Worm (Caenorhabditis elegans) whole organism, young adult: ENCODE data around the gene mdf-2.

ENCODE experiments used
- B0019.2 ChIP-seq: fragments of 200-800 bp; sonication (Bioruptor generic); conservative IDR thresholded peaks from 2 replicates; pipeline ENCODE4 v1.3.6; 2022; ENCODE audit warnings: missing genetic modification reagents, missing genetic modification characterization, missing compliant biosample characterization
- B0261.1 ChIP-seq: sonication (generic microtip); optimal IDR thresholded peaks from 2 replicates; lab custom pipeline; 2016; ENCODE audit warnings: mild to moderate bottlenecking, missing genetic modification characterization, moderate library complexity, missing compliant biosample characterization
- D2030.7 ChIP-seq: fragments of 200-800 bp; sonication (Bioruptor generic); IDR thresholded peaks from 2 replicates; pipeline ENCODE4 v1.3.6; 2022; ENCODE audit warnings: missing genetic modification reagents, missing genetic modification characterization, missing compliant biosample characterization
- F23B12.7 ChIP-seq: sonication (generic microtip); optimal IDR thresholded peaks from 2 replicates; lab custom pipeline; 2017; ENCODE audit warnings: missing genetic modification characterization, mild to moderate bottlenecking, missing compliant biosample characterization, antibody characterized with exemption, moderate library complexity; ENCODE audit not compliant: insufficient read depth
- F49E8.2 ChIP-seq: sonication (generic microtip); optimal IDR thresholded peaks from 3 replicates; lab custom pipeline; 2017; ENCODE audit warnings: missing genetic modification characterization, mild to moderate bottlenecking, missing compliant biosample characterization, antibody characterized with exemption, moderate library complexity; ENCODE audit not compliant: insufficient read depth
- F52B5.7 ChIP-seq: sonication (generic microtip); optimal IDR thresholded peaks from 2 replicates; lab custom pipeline; 2016; ENCODE audit warnings: mild to moderate bottlenecking, missing genetic modification characterization, missing compliant biosample characterization
- T07F8.4 ChIP-seq: sonication (generic microtip); optimal IDR thresholded peaks from 2 replicates; lab custom pipeline; 2016; ENCODE audit warnings: mild to moderate bottlenecking, missing genetic modification characterization, moderate library complexity, missing compliant biosample characterization
- T26A5.8 ChIP-seq: sonication (generic microtip); optimal IDR thresholded peaks from 2 replicates; lab custom pipeline; 2016; ENCODE audit warnings: missing genetic modification characterization, missing compliant biosample characterization
- Y79H2A.3 ChIP-seq: fragments of 200-800 bp; sonication (Bioruptor generic); conservative IDR thresholded peaks from 2 replicates; pipeline ENCODE4 v1.3.6; 2022; ENCODE audit warnings: missing genetic modification reagents, missing genetic modification characterization, missing compliant biosample characterization
- ama-1 ChIP-seq, 3 experiments: fragments of 150-350 bp in 1 of 3; sonication (generic microtip) in 2 of 3; optimal IDR thresholded peaks; 2 replicates each; lab custom pipeline; 2014 to 2018; ENCODE audit warnings: missing biosample characterization in 2 of 3, missing genetic modification characterization in 2 of 3, missing genetic modification reagents in 2 of 3
- attf-5 ChIP-seq: fragments of 200-800 bp; sonication (Bioruptor generic); optimal IDR thresholded peaks from 2 replicates; lab custom pipeline; 2018; ENCODE audit warnings: mild to moderate bottlenecking, missing genetic modification characterization, missing compliant biosample characterization
- ccch-3 ChIP-seq: fragments of 200-800 bp; sonication (Bioruptor generic); optimal IDR thresholded peaks from 2 replicates; lab custom pipeline; 2018; ENCODE audit warnings: mild to moderate bottlenecking, missing genetic modification characterization, missing compliant biosample characterization
- cebp-2 ChIP-seq: fragments of 200-800 bp; sonication (Bioruptor generic); IDR thresholded peaks from 2 replicates; pipeline ENCODE4 v1.3.6; 2022; ENCODE audit warnings: missing genetic modification characterization, missing compliant biosample characterization
- ceh-100 ChIP-seq: fragments of 200-800 bp; sonication (Bioruptor generic); IDR thresholded peaks from 2 replicates; pipeline ENCODE4 v1.3.6; 2022; ENCODE audit warnings: missing genetic modification reagents, missing genetic modification characterization, missing compliant biosample characterization
- ceh-27 ChIP-seq: fragments of 200-800 bp; sonication (Bioruptor generic); optimal IDR thresholded peaks from 2 replicates; lab custom pipeline; 2018; ENCODE audit warnings: mild to moderate bottlenecking, missing genetic modification characterization, moderate library complexity, missing compliant biosample characterization
- ceh-40 ChIP-seq: fragments of 200-800 bp; sonication (Bioruptor generic); IDR thresholded peaks from 2 replicates; pipeline ENCODE4 v1.3.6; 2022; ENCODE audit warnings: missing genetic modification characterization, missing compliant biosample characterization
- ceh-79 ChIP-seq: sonication (generic microtip); optimal IDR thresholded peaks from 2 replicates; lab custom pipeline; 2017; ENCODE audit warnings: mild to moderate bottlenecking, missing genetic modification characterization, missing compliant biosample characterization
- dpff-1 ChIP-seq: sonication (generic microtip); optimal IDR thresholded peaks from 2 replicates; lab custom pipeline; 2017; ENCODE audit warnings: mild to moderate bottlenecking, missing genetic modification characterization, missing compliant biosample characterization
- dpl-1 ChIP-seq: fragments of 150-350 bp; optimal IDR thresholded peaks from 2 replicates; lab custom pipeline; 2014; ENCODE audit warnings: missing biosample characterization, missing genetic modification reagents, missing genetic modification characterization
- egl-18 ChIP-seq: fragments of 200-800 bp; sonication (Bioruptor generic); IDR thresholded peaks from 2 replicates; pipeline ENCODE4 v1.3.6; 2022; ENCODE audit warnings: missing genetic modification reagents, missing genetic modification characterization, missing compliant biosample characterization
- hlh-12 ChIP-seq: sonication (generic microtip); optimal IDR thresholded peaks from 2 replicates; lab custom pipeline; 2016; ENCODE audit warnings: missing genetic modification characterization, missing compliant biosample characterization
- hmg-1.2 ChIP-seq: fragments of 200-800 bp; sonication (Bioruptor generic); IDR thresholded peaks from 2 replicates; pipeline ENCODE4 v1.3.6; 2022; ENCODE audit warnings: missing genetic modification reagents, missing genetic modification characterization, missing compliant biosample characterization
- lag-1 ChIP-seq: fragments of 200-800 bp; sonication (Bioruptor generic); IDR thresholded peaks from 2 replicates; pipeline ENCODE4 v1.3.6; 2022; ENCODE audit warnings: missing genetic modification reagents, missing genetic modification characterization, missing compliant biosample characterization
- lin-26 ChIP-seq: fragments of 200-800 bp; sonication (Bioruptor generic); IDR thresholded peaks from 2 replicates; pipeline ENCODE4 v1.3.6; 2022; ENCODE audit warnings: missing genetic modification reagents, missing genetic modification characterization, missing compliant biosample characterization
- lin-35 ChIP-seq, 3 experiments: fragments of 150-350 bp in 2 of 3; sonication (generic microtip) in 1 of 3; optimal IDR thresholded peaks; 2 replicates each; lab custom pipeline; 2014 to 2018; ENCODE audit warnings: missing biosample characterization in 3 of 3, missing genetic modification characterization in 3 of 3, missing genetic modification reagents in 3 of 3
- lsl-1 ChIP-seq: fragments of 200-800 bp; sonication (Bioruptor generic); optimal IDR thresholded peaks from 2 replicates; lab custom pipeline; 2018; ENCODE audit warnings: mild to moderate bottlenecking, missing genetic modification characterization, moderate library complexity, missing compliant biosample characterization
- madf-6 ChIP-seq: fragments of 200-800 bp; sonication (Bioruptor generic); IDR thresholded peaks from 2 replicates; pipeline ENCODE4 v1.3.6; 2022; ENCODE audit warnings: missing genetic modification reagents, missing genetic modification characterization, missing compliant biosample characterization
- mcd-1 ChIP-seq: fragments of 200-800 bp; sonication (Bioruptor generic); IDR thresholded peaks from 2 replicates; pipeline ENCODE4 v1.3.6; 2022; ENCODE audit warnings: missing genetic modification reagents, missing genetic modification characterization, missing compliant biosample characterization
- mes-4 ChIP-seq: sonication (generic microtip); optimal IDR thresholded peaks from 2 replicates; lab custom pipeline; 2016; ENCODE audit warnings: missing genotype, missing genetic modification characterization, missing compliant biosample characterization
- mxl-1 ChIP-seq: sonication (generic microtip); optimal IDR thresholded peaks from 2 replicates; lab custom pipeline; 2016; ENCODE audit warnings: missing genetic modification characterization, missing compliant biosample characterization
- rcor-1 ChIP-seq: fragments of 200-800 bp; sonication (Bioruptor generic); IDR thresholded peaks from 2 replicates; pipeline ENCODE4 v1.3.6; 2022; ENCODE audit warnings: missing genetic modification reagents, missing genetic modification characterization, missing compliant biosample characterization
- rpc-1 ChIP-seq, 2 experiments: fragments of 150-350 bp in 1 of 2; sonication (generic microtip) in 1 of 2; optimal IDR thresholded peaks; 2 replicates each; lab custom pipeline; 2014 to 2018; ENCODE audit warnings: missing biosample characterization in 1 of 2, missing genetic modification characterization in 1 of 2, missing genetic modification reagents in 1 of 2, missing genotype in 1 of 2
- snpc-1.1 ChIP-seq: sonication (generic microtip); optimal IDR thresholded peaks from 2 replicates; lab custom pipeline; 2017; ENCODE audit warnings: missing genetic modification characterization, mild to moderate bottlenecking, missing compliant biosample characterization, antibody characterized with exemption, moderate library complexity, missing genotype, missing genetic modification reagents; ENCODE audit not compliant: insufficient read depth
- snpc-1.3 ChIP-seq: sonication (generic microtip); optimal IDR thresholded peaks from 2 replicates; lab custom pipeline; 2017; ENCODE audit warnings: missing genetic modification characterization, mild to moderate bottlenecking, missing compliant biosample characterization, antibody characterized with exemption, moderate library complexity, missing genotype, missing genetic modification reagents; ENCODE audit not compliant: insufficient read depth
- sptf-2 ChIP-seq: fragments of 200-800 bp; sonication (Bioruptor generic); optimal IDR thresholded peaks from 2 replicates; lab custom pipeline; 2018; ENCODE audit warnings: mild to moderate bottlenecking, missing genetic modification characterization, missing compliant biosample characterization
- tbp1 ChIP-seq: fragments of 200-800 bp; sonication (Bioruptor generic); optimal IDR thresholded peaks from 2 replicates; lab custom pipeline; 2018; ENCODE audit warnings: mild to moderate bottlenecking, missing genetic modification characterization, missing compliant biosample characterization

mdf-2 gene

DNA sequence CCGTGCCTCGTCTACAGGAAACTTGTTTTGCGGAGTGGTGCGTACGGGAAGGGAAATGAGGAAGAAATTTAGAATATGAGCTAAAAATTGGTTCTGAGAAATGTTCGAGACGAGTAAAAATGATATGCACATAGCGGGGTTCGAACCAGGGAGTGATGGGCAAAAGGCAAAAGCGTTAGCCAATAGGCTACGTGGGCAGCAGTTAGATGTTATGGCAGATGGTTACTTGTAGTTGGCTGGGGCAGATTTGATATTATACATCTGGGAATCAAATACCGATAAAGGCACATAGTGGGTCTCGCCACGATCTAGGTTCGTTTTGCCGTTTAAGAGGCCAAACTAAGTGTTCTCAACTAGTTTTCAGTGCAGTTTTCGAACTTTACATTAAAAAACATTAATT lies 16.4 kb upstream of the mdf-2 start (continued):
- peak; percentile 76 for TF ChIP-seq rpc-1 (optimal IDR thresholded peaks at IDR 0.05; lab: Kevin White, UChicago)
- TF ChIP-seq rpc-1 (tag; optimal IDR thresholded peaks at IDR 0.05; lab: Kevin White, UChicago) = peak; percentile 86
- TF ChIP-seq ceh-27 (GFP tag; lab: Kevin White, UChicago) = peak; percentile 15
- no peak for TF ChIP-seq ama-1 (optimal IDR thresholded peaks at IDR 0.05; lab: Kevin White, UChicago)
- TF ChIP-seq ama-1 (GFP tag; optimal IDR thresholded peaks at IDR 0.05; lab: Kevin White, UChicago) = peak in 1 of 2 experiments; percentile 49
- 0 out of 2 replicates have a peak, but pooled peaks have one; percentile 28 for TF ChIP-seq rcor-1 (GFP tag; lab: Robert Waterston, UW)
- TF ChIP-seq Y79H2A.3 (GFP tag; lab: Robert Waterston, UW) = 0 out of 2 replicates have a peak, but pooled peaks have one; percentile 11
- TF ChIP-seq lag-1 (GFP tag; lab: Robert Waterston, UW) = no peak
- TF ChIP-seq lsl-1 = peak; percentile 24
- TF ChIP-seq mes-4 = peak; percentile 16
- 0 out of 2 replicates have a peak, but pooled peaks have one; percentile 26 for TF ChIP-seq mcd-1 (GFP tag; lab: Robert Waterston, UW)
- TF ChIP-seq ccch-3 = no peak
- no peak for TF ChIP-seq T26A5.8
- peak; percentile 17 for TF ChIP-seq attf-5
- TF ChIP-seq ceh-100 (GFP tag; lab: Robert Waterston, UW) = no peak
- peak; percentile 81 for TF ChIP-seq mxl-1
- no peak for TF ChIP-seq lin-35 (GFP tag; optimal IDR thresholded peaks at IDR 0.05; lab: Kevin White, UChicago)
- peak; percentile 87 for TF ChIP-seq B0261.1 (tag; lab: Kevin White, UChicago)
- no peak for TF ChIP-seq cebp-2 (GFP tag; lab: Robert Waterston, UW)
- TF ChIP-seq snpc-1.1 = no peak
- peak; percentile 42 for TF ChIP-seq sptf-2
- TF ChIP-seq egl-18 (GFP tag; lab: Robert Waterston, UW) = no peak
- TF ChIP-seq tbp1 (GFP tag; lab: Kevin White, UChicago) = peak; percentile 97
- no peak for TF ChIP-seq ceh-79 (tag; lab: Kevin White, UChicago)
- TF ChIP-seq hlh-12 (tag; lab: Kevin White, UChicago) = no peak
- no peak for TF ChIP-seq F23B12.7 (tag; lab: Kevin White, UChicago)
- TF ChIP-seq T07F8.4 (tag; lab: Kevin White, UChicago) = peak; percentile 61
- no peak for TF ChIP-seq B0019.2
- TF ChIP-seq snpc-1.3 = peak; percentile 65
- 0 out of 2 replicates have a peak, but pooled peaks have one; percentile 30 for TF ChIP-seq ceh-40 (GFP tag; lab: Robert Waterston, UW)
- peak; percentile 66 for TF ChIP-seq D2030.7 (GFP tag; lab: Robert Waterston, UW)
- TF ChIP-seq dpff-1 (tag; lab: Kevin White, UChicago) = no peak
- TF ChIP-seq F52B5.7 (tag; lab: Kevin White, UChicago) = no peak

DNA sequence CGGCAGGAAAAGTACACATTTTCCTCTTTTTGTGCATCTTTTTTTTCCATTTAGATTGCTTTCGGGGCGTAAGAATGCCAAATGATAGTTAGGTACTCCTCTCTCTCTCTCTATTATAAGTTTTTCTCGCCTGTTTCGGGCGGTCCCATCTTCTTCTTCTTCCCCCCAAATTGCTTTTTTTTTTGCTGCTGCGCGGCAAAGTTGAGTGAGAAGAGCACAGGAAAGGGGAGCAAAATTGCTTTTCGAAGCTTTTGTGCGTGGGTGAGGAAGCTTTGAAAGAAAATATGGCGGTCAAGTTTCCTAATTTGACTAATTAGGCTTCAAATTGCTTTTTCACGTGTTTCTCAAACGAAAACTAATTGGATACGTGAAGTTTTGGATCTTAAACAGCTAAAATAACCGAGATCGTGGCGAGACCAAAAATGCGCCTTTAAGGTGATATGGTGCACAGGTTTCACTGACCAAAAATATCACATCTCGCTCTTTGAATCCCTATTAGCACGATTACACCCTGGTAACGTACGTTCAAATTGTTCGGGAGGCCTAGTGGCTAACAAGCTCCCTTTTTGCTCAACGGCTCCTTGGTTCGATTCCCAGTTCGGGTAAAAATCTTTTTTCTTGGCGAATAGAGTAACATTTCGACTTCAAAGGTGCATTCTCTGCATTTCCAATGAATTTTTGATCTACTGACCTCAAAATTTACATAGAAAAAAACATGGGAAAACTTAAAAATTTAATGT lies 15.6 kb upstream of the mdf-2 start:
- TF ChIP-seq rpc-1 (optimal IDR thresholded peaks at IDR 0.05; lab: Kevin White, UChicago) (peak; percentile 62), rpc-1 (tag; optimal IDR thresholded peaks at IDR 0.05; lab: Kevin White, UChicago) (peak; percentile 65), tbp1 (GFP tag; lab: Kevin White, UChicago) (peak; percentile 88), lin-26 (GFP tag; lab: Robert Waterston, UW) (peak; percentile 41; the same call in 1 of the 2 replicates), hmg-1.2 (GFP tag; lab: Robert Waterston, UW) (0 out of 2 replicates have a peak, but pooled peaks have one; percentile 28), B0261.1 (tag; lab: Kevin White, UChicago) (peak; percentile 57), dpl-1 (GFP tag; lab: Kevin White, UChicago) (no peak), F49E8.2 (tag; lab: Kevin White, UChicago) (peak; percentile 0), madf-6 (GFP tag; lab: Robert Waterston, UW) (peak; percentile 36; the same call in 1 of the 2 replicates), hlh-12 (tag; lab: Kevin White, UChicago) (no peak)
